Worm (Caenorhabditis elegans): ENCODE measurements around the gene C56C10.7.

- TF ChIP-seq mdl-1 (tag; optimal IDR thresholded peaks at IDR 0.05) (no peak), nhr-12 (tag; optimal IDR thresholded peaks at IDR 0.05) (no peak), elt-3 (tag; optimal IDR thresholded peaks at IDR 0.05) (no peak), egl-27 (tag; optimal IDR thresholded peaks at IDR 0.05) (no peak), lsy-2 (tag; optimal IDR thresholded peaks at IDR 0.05) (no peak), ztf-11 (tag; optimal IDR thresholded peaks at IDR 0.05) (no peak), ama-1 (optimal IDR thresholded peaks at IDR 0.05) (no peak)
Measured at ce11 chrII:6619007-6619406, 31.6 kb upstream of the C56C10.7 start.
